Fruit fly (Drosophila melanogaster) whole organism, prepupa: Measurements from ENCODE around the gene HIPP1.

Source experiments
- Eip75B ChIP-seq: fragments of 200-800 bp; sonication (Bioruptor generic); optimal IDR thresholded peaks from 3 replicates; lab custom pipeline; 2016; ENCODE audit warnings: missing biosample characterization, missing genetic modification characterization
- achi ChIP-seq: fragments of 200-800 bp; sonication (Bioruptor generic); optimal IDR thresholded peaks from 3 replicates; lab custom pipeline; 2016; ENCODE audit warnings: missing biosample characterization, missing genetic modification characterization
- vri ChIP-seq: fragments of 200-800 bp; sonication (Bioruptor generic); optimal IDR thresholded peaks from 3 replicates; lab custom pipeline; 2016; ENCODE audit warnings: missing biosample characterization, mild to moderate bottlenecking, missing genetic modification characterization

DNA sequence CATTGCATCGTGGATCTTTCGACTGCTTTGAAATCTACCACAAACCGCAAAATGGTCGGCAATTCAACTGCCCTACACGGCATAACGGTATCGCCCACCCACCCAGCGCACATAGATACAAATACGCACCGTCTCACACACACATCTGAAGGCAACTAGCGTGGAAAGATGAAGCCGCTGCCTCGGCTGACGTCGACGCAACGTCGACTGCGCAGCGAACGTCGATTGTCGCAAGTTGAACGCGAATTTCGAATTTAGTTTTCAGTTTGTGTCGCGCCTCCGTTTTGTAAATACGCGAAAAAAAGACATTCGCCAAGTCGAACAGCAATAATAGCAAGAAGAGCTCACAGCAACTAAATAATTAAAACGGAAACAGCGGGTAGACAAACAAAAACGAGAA is 18.5 kb downstream of the HIPP1 start:
- TF ChIP-seq achi (GFP tag; lab: Kevin White, UChicago): no peak
- no peak for TF ChIP-seq vri (GFP tag; lab: Kevin White, UChicago)
- TF ChIP-seq Eip75B (GFP tag; lab: Kevin White, UChicago): no peak
